Worm (Caenorhabditis elegans): ENCODE measurements around the gene ZK180.5.

ZK180.5 gene

DNA sequence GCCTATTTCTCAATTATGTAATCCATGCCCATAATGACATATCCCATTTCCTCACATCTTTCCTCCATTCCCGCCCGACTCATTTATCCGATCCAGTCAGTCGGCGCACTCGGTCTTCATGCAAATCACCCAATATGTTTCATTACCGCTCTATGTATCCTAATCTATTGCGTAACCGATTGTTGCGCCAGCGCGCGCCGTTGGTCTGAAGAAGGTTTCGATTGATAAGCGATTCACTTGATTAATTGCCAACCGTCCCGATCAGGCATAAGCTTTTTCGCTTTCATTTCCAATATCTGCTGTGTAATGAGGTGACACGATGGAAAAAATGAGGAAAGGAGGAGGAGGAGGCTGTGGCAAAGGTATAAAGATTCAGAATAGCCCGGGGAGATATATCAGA is 1.1 kb upstream of the ZK180.5 start:
- TF ChIP-seq blmp-1 (tag; optimal IDR thresholded peaks at IDR 0.05) (peak; percentile 98), mef-2 (tag; optimal IDR thresholded peaks at IDR 0.05) (no peak)

DNA sequence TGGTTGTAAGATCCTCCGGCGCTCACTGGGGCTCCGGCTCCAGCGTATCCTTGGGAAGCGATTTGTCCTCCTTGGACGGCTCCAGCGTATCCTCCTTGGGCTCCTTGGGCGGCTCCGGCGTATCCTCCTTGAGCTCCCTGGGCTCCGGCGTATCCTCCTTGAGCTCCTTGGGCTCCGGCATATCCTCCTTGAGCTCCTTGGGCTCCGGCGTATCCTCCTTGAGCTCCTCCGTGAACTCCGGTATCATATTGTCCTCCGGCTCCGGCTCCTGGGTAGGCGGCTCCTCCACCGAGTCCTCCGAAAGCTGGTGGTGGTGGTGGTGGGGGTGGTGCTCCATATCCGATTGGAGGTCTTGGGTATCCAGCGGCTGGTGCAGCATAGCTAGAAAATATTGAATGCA is 488 bp downstream of the ZK180.5 start:
- TF ChIP-seq ceh-8 (GFP tag; optimal IDR thresholded peaks at IDR 0.05) (peak; percentile 2), nhr-76 (tag; optimal IDR thresholded peaks at IDR 0.05) (no peak)

ce11 chrIV:4513269-4513819 is 3.6 kb downstream of the ZK180.5 start, which contains the start of gene sar-1:
Gene sar-1 (minus strand): TSS chrIV:4513319.
- peak; percentile 48 for TF ChIP-seq skn-1 (tag; optimal IDR thresholded peaks at IDR 0.05)
- TF ChIP-seq nhr-20 (tag; optimal IDR thresholded peaks at IDR 0.05) = peak; percentile 86
- peak; percentile 95 for TF ChIP-seq mep-1 (tag; optimal IDR thresholded peaks at IDR 0.05)
- TF ChIP-seq pqm-1 (tag; optimal IDR thresholded peaks at IDR 0.05) = no peak
- TF ChIP-seq nhr-77 (tag; optimal IDR thresholded peaks at IDR 0.05) = peak; percentile 64
- TF ChIP-seq lin-13 (GFP tag; optimal IDR thresholded peaks at IDR 0.05) = peak; percentile 81
- peak; percentile 35 for TF ChIP-seq unc-130 (tag; optimal IDR thresholded peaks at IDR 0.05)
- no peak; the same call in 1 of the 2 replicates for TF ChIP-seq mab-9 (GFP tag; IDR thresholded peaks at IDR 0.05)
- TF ChIP-seq vab-15 (tag; optimal IDR thresholded peaks at IDR 0.05) = no peak
- no peak for TF ChIP-seq zag-1 (tag; optimal IDR thresholded peaks at IDR 0.05)
- peak; percentile 80 to 85 for TF ChIP-seq efl-1 (optimal IDR thresholded peaks at IDR 0.05)
- peak; percentile 76 to 98 for TF ChIP-seq efl-1 (GFP tag; optimal IDR thresholded peaks at IDR 0.05 in 1 of 2)
- peak; percentile 63 for TF ChIP-seq lin-15B (tag; optimal IDR thresholded peaks at IDR 0.05)
- TF ChIP-seq snpc-4 (tag; optimal IDR thresholded peaks at IDR 0.05) = peak; percentile 41
- no peak for TF ChIP-seq ets-5 (GFP tag; IDR thresholded peaks at IDR 0.05)
- peak; percentile 79 for TF ChIP-seq grh-1 (GFP tag; IDR thresholded peaks at IDR 0.05)
- TF ChIP-seq ceh-90 (tag; optimal IDR thresholded peaks at IDR 0.05) = no peak
- TF ChIP-seq nhr-90 (tag; optimal IDR thresholded peaks at IDR 0.05; ENCODE audit: poor library complexity) = peak; percentile 77
- no peak for TF ChIP-seq nhr-28 (tag; optimal IDR thresholded peaks at IDR 0.05)
- peak; percentile 85 for TF ChIP-seq egl-13 (tag; optimal IDR thresholded peaks at IDR 0.05)
- TF ChIP-seq lin-39 (tag; optimal IDR thresholded peaks at IDR 0.05) = peak; percentile 74
- peak; percentile 60 for TF ChIP-seq sox-4 (tag; optimal IDR thresholded peaks at IDR 0.05)
- TF ChIP-seq nhr-76 (tag; optimal IDR thresholded peaks at IDR 0.05) = no peak
- peak; percentile 85 for TF ChIP-seq nhr-85 (tag)
- TF ChIP-seq fkh-4 (tag; optimal IDR thresholded peaks at IDR 0.05; ENCODE audit: borderline replicate concordance) = no peak
- no peak for TF ChIP-seq C34B4.2 (tag; optimal IDR thresholded peaks at IDR 0.05)
- peak; percentile 44 for TF ChIP-seq nhr-11 (tag; optimal IDR thresholded peaks at IDR 0.05)
- TF ChIP-seq ztf-4 (tag; optimal IDR thresholded peaks at IDR 0.05) = peak; percentile 53
- TF ChIP-seq nhr-71 (tag; optimal IDR thresholded peaks at IDR 0.05) = peak; percentile 93
- peak; percentile 41 for TF ChIP-seq nhr-237 (tag; optimal IDR thresholded peaks at IDR 0.05)
- peak; percentile 58 to 83 (median 80) for TF ChIP-seq dpl-1 (GFP tag; optimal IDR thresholded peaks at IDR 0.05)
- peak; percentile 71 for TF ChIP-seq fkh-8 (tag; optimal IDR thresholded peaks at IDR 0.05)
- peak; percentile 93 for TF ChIP-seq xbp-1 (tag; optimal IDR thresholded peaks at IDR 0.05)
- TF ChIP-seq blmp-1 (tag; optimal IDR thresholded peaks at IDR 0.05) = peak; percentile 45
- peak; percentile 17 for TF ChIP-seq aha-1 (tag; optimal IDR thresholded peaks at IDR 0.05)
- peak; percentile 74 for TF ChIP-seq isw-1 (GFP tag; IDR thresholded peaks at IDR 0.05)
- TF ChIP-seq jun-1 (tag; optimal IDR thresholded peaks at IDR 0.05) = peak; percentile 69
- no peak for TF ChIP-seq egl-27 (tag; optimal IDR thresholded peaks at IDR 0.05)
- TF ChIP-seq sup-37 (GFP tag; optimal IDR thresholded peaks at IDR 0.05) = peak; percentile 69
- no peak for TF ChIP-seq mef-2 (tag; optimal IDR thresholded peaks at IDR 0.05)
- TF ChIP-seq ceh-82 (tag; optimal IDR thresholded peaks at IDR 0.05) = peak; percentile 73 to 80 (median 80)
- no peak for TF ChIP-seq ceh-63 (GFP tag; optimal IDR thresholded peaks at IDR 0.05)
- peak; percentile 90 for TF ChIP-seq swsn-7 (tag; optimal IDR thresholded peaks at IDR 0.05)
- no peak for TF ChIP-seq ces-1 (GFP tag; optimal IDR thresholded peaks at IDR 0.05)
- TF ChIP-seq Y116A8C.19 (tag; optimal IDR thresholded peaks at IDR 0.05; ENCODE audit: borderline replicate concordance) = no peak
- TF ChIP-seq nhr-47 (tag; optimal IDR thresholded peaks at IDR 0.05) = peak; percentile 94
- peak; percentile 85 for TF ChIP-seq irx-1 (tag; optimal IDR thresholded peaks at IDR 0.05)
- peak; percentile 88 for TF ChIP-seq unc-86 (tag; optimal IDR thresholded peaks at IDR 0.05)

All from whole organism, L1 larva.